Fruit fly (Drosophila melanogaster) whole organism, embryonic: ENCODE measurements around the gene CG8097.

Experiments
- Atf6 ChIP-seq: fragments of 200-800 bp; sonication (Bioruptor generic); IDR thresholded peaks from 2 replicates; pipeline ENCODE4 v1.3.6; 2022; ENCODE audit warnings: missing biosample characterization, missing genetic modification characterization
- Awh ChIP-seq: fragments of 200-800 bp; sonication (Bioruptor generic); IDR thresholded peaks from 2 replicates; pipeline ENCODE4, ENCODE4 v1.3.6; 2022; ENCODE audit warnings: missing biosample characterization, missing genetic modification characterization
- Bgb ChIP-seq: fragments of 200-800 bp; sonication (Bioruptor generic); IDR thresholded peaks from 2 replicates; pipeline ENCODE4 v1.3.6; 2022; ENCODE audit warnings: missing biosample characterization, missing genetic modification characterization; ENCODE audit not compliant: partially characterized antibody
- Bteb2 ChIP-seq: fragments of 200-800 bp; sonication (Bioruptor generic); optimal IDR thresholded peaks from 2 replicates; lab custom pipeline; 2016; ENCODE audit warnings: missing biosample characterization, missing genetic modification characterization
- CG11695 ChIP-seq: fragments of 200-800 bp; sonication (Bioruptor generic); IDR thresholded peaks from 3 replicates; pipeline ENCODE4 v1.3.6; 2022; ENCODE audit warnings: missing biosample characterization, missing genetic modification characterization
- CG12769 ChIP-seq: fragments of 200-800 bp; sonication (Bioruptor generic); optimal IDR thresholded peaks from 2 replicates; lab custom pipeline; 2019; ENCODE audit warnings: missing biosample characterization, mild to moderate bottlenecking, missing genetic modification characterization, moderate library complexity
- CG14441 ChIP-seq: fragments of 200-800 bp; sonication (Bioruptor generic); IDR thresholded peaks from 2 replicates; pipeline ENCODE4 v1.3.6; 2022; ENCODE audit warnings: missing biosample characterization, missing genetic modification characterization
- CG16863 ChIP-seq: fragments of 200-800 bp; sonication (Bioruptor generic); optimal IDR thresholded peaks from 3 replicates; lab custom pipeline; 2016; ENCODE audit warnings: missing biosample characterization, missing genetic modification characterization
- CG17385 ChIP-seq: fragments of 200-800 bp; sonication (Bioruptor generic); optimal IDR thresholded peaks from 3 replicates; lab custom pipeline; 2018; ENCODE audit warnings: missing biosample characterization, mild to moderate bottlenecking, missing genetic modification characterization
- CG17802 ChIP-seq: fragments of 200-800 bp; sonication (Bioruptor generic); optimal IDR thresholded peaks from 2 replicates; lab custom pipeline; 2018; ENCODE audit warnings: missing biosample characterization, mild to moderate bottlenecking, missing genetic modification characterization, moderate library complexity
- CG2199 ChIP-seq: fragments of 200-800 bp; sonication (Bioruptor generic); IDR thresholded peaks from 3 replicates; pipeline ENCODE4 v1.3.6; 2022; ENCODE audit warnings: missing biosample characterization, missing genetic modification characterization
- CG32532 ChIP-seq: fragments of 200-800 bp; sonication (Bioruptor generic); IDR thresholded peaks from 2 replicates; pipeline ENCODE4 v1.3.6; 2022; ENCODE audit warnings: missing biosample characterization, missing genetic modification characterization
- CG4328 ChIP-seq: fragments of 200-800 bp; sonication (Bioruptor generic); optimal IDR thresholded peaks from 3 replicates; lab custom pipeline; 2017; ENCODE audit warnings: missing biosample characterization, missing genetic modification reagents, missing genetic modification characterization
- CG43689 ChIP-seq: fragments of 200-800 bp; sonication (Bioruptor generic); IDR thresholded peaks from 2 replicates; pipeline ENCODE4 v1.3.6; 2022; ENCODE audit warnings: missing biosample characterization, missing genetic modification characterization
- CG5245 ChIP-seq: fragments of 200-800 bp; sonication (Bioruptor generic); optimal IDR thresholded peaks from 3 replicates; lab custom pipeline; 2016; ENCODE audit warnings: missing biosample characterization, missing genetic modification characterization
- CG6175 ChIP-seq: fragments of 200-800 bp; sonication (Bioruptor generic); IDR thresholded peaks from 3 replicates; pipeline ENCODE4 v1.3.6; 2022; ENCODE audit warnings: missing biosample characterization, missing genetic modification characterization
- CG6689 ChIP-seq: fragments of 200-800 bp; sonication (Bioruptor generic); IDR thresholded peaks from 2 replicates; pipeline ENCODE4 v1.3.6; 2022; ENCODE audit warnings: missing biosample characterization, missing genetic modification characterization
- CG8281 ChIP-seq: fragments of 200-800 bp; sonication (Bioruptor generic); optimal IDR thresholded peaks from 2 replicates; lab custom pipeline; 2018; ENCODE audit warnings: missing biosample characterization, mild to moderate bottlenecking, missing genetic modification characterization, moderate library complexity
- CG9437 ChIP-seq: fragments of 200-800 bp; sonication (Bioruptor generic); optimal IDR thresholded peaks from 2 replicates; lab custom pipeline; 2018; ENCODE audit warnings: missing biosample characterization, mild to moderate bottlenecking, missing genetic modification characterization
- Deaf1 ChIP-seq: fragments of 200-800 bp; optimal IDR thresholded peaks from 3 replicates; lab custom pipeline; 2019; ENCODE audit warnings: missing biosample characterization, mild to moderate bottlenecking, missing genetic modification characterization, moderate library complexity
- Dll ChIP-seq: fragments of 200-800 bp; sonication (Bioruptor generic); IDR thresholded peaks from 4 replicates; pipeline ENCODE4 v1.3.6; 2022; ENCODE audit warnings: missing biosample characterization, missing genetic modification characterization; ENCODE audit not compliant: partially characterized antibody
- Dref ChIP-seq: fragments of 200-800 bp; sonication (Bioruptor generic); IDR thresholded peaks from 2 replicates; pipeline ENCODE4 v1.3.6; 2022; ENCODE audit warnings: missing biosample characterization, missing genetic modification characterization
- Drgx ChIP-seq: fragments of 200-800 bp; sonication (Bioruptor generic); IDR thresholded peaks from 2 replicates; pipeline ENCODE4 v1.3.6; 2022; ENCODE audit warnings: missing biosample characterization, missing genetic modification characterization
- E2f2 ChIP-seq: fragments of 200-800 bp; sonication (Bioruptor generic); IDR thresholded peaks from 2 replicates; pipeline ENCODE4 v1.3.6; 2022; ENCODE audit warnings: missing biosample characterization, missing genetic modification characterization
- Hr39 ChIP-seq: fragments of >200 bp; optimal IDR thresholded peaks from 2 replicates; lab custom pipeline; 2017
- Jarid2 ChIP-seq: fragments of 200-800 bp; sonication (Bioruptor generic); optimal IDR thresholded peaks from 3 replicates; lab custom pipeline; 2017; ENCODE audit warnings: mild to moderate bottlenecking, missing biosample characterization, missing genetic modification reagents, missing genetic modification characterization
- Med ChIP-seq: fragments of 200-800 bp; sonication (Bioruptor generic); peaks from one replicate; lab custom pipeline; 2016; ENCODE audit warnings: missing biosample characterization, missing genetic modification characterization, mild to moderate bottlenecking, inconsistent platforms, moderate library complexity
- NFAT ChIP-seq: fragments of 200-800 bp; sonication (Bioruptor generic); IDR thresholded peaks from 2 replicates; pipeline ENCODE4 v1.3.6; 2022; ENCODE audit warnings: missing biosample characterization, missing genetic modification characterization
- Rfx ChIP-seq: fragments of 200-800 bp; sonication (Bioruptor generic); IDR thresholded peaks from 2 replicates; pipeline ENCODE4 v1.3.6; 2022; ENCODE audit warnings: missing biosample characterization, missing genetic modification characterization
- Spps ChIP-seq: fragments of 200-800 bp; sonication (Bioruptor generic); optimal IDR thresholded peaks from 2 replicates; lab custom pipeline; 2018; ENCODE audit warnings: missing biosample characterization, mild to moderate bottlenecking, missing genetic modification characterization
- Sry-δ ChIP-seq: fragments of 200-800 bp; sonication (Bioruptor generic); optimal IDR thresholded peaks from 2 replicates; lab custom pipeline; 2016; ENCODE audit warnings: missing biosample characterization, missing genetic modification characterization
- Trl ChIP-seq, 3 experiments: fragments of >200 bp in 2 of 3; fragments of 200-800 bp in 1 of 3; sonication (Bioruptor generic) in 1 of 3; optimal IDR thresholded peaks; 2 replicates in 1 of 3; 3 replicates in 2 of 3; lab custom pipeline; 2016 to 2017; ENCODE audit warnings: missing biosample characterization in 1 of 3, missing genetic modification characterization in 1 of 3
- ash1 ChIP-seq: fragments of 200-800 bp; sonication (Bioruptor generic); optimal IDR thresholded peaks from 2 replicates; lab custom pipeline; 2018; ENCODE audit warnings: missing biosample characterization, mild to moderate bottlenecking, missing genetic modification characterization
- bbx ChIP-seq: fragments of 200-800 bp; sonication (Bioruptor generic); IDR thresholded peaks from 2 replicates; pipeline ENCODE4 v1.3.6; 2022; ENCODE audit warnings: missing biosample characterization, missing genetic modification characterization; ENCODE audit not compliant: partially characterized antibody
- bigmax ChIP-seq: fragments of 200-800 bp; sonication (Bioruptor generic); optimal IDR thresholded peaks from 2 replicates; lab custom pipeline; 2018; ENCODE audit warnings: missing biosample characterization, mild to moderate bottlenecking, missing genetic modification characterization
- cg ChIP-seq: fragments of 200-800 bp; sonication (Bioruptor generic); optimal IDR thresholded peaks from 3 replicates; lab custom pipeline; 2019; ENCODE audit warnings: missing biosample characterization, mild to moderate bottlenecking, missing genetic modification characterization, moderate library complexity
- chinmo ChIP-seq: fragments of 200-800 bp; sonication (Bioruptor generic); IDR thresholded peaks from 4 replicates; pipeline ENCODE4 v1.3.6; 2022; ENCODE audit warnings: missing biosample characterization, missing genetic modification characterization; ENCODE audit not compliant: partially characterized antibody
- crol ChIP-seq: fragments of 200-800 bp; sonication (Bioruptor generic); IDR thresholded peaks from 2 replicates; pipeline ENCODE4 v1.3.6; 2022; ENCODE audit warnings: missing biosample characterization, missing genetic modification characterization
- fu2 ChIP-seq: fragments of 200-800 bp; sonication (Bioruptor generic); optimal IDR thresholded peaks from 2 replicates; lab custom pipeline; 2016; ENCODE audit warnings: missing biosample characterization, missing genetic modification characterization
- hbn ChIP-seq: fragments of 200-800 bp; sonication (Bioruptor generic); IDR thresholded peaks from 2 replicates; pipeline ENCODE4 v1.3.6; 2022; ENCODE audit warnings: missing biosample characterization, missing genetic modification characterization; ENCODE audit not compliant: partially characterized antibody
- her ChIP-seq: fragments of 200-800 bp; sonication (Bioruptor generic); optimal IDR thresholded peaks from 2 replicates; lab custom pipeline; 2016; ENCODE audit warnings: missing biosample characterization, missing genetic modification characterization
- lab ChIP-seq: fragments of 200-800 bp; sonication (Bioruptor generic); optimal IDR thresholded peaks from 3 replicates; lab custom pipeline; 2017; ENCODE audit warnings: missing biosample characterization, missing genetic modification characterization, mild to moderate bottlenecking, moderate library complexity, missing genetic modification reagents
- onecut ChIP-seq: fragments of 200-800 bp; sonication (Bioruptor generic); IDR thresholded peaks from 2 replicates; pipeline ENCODE4 v1.3.6; 2022; ENCODE audit warnings: missing biosample characterization, missing genetic modification characterization
- sens ChIP-seq: fragments of 200-800 bp; sonication (Bioruptor generic); peaks from one replicate; lab custom pipeline; 2016; ENCODE audit warnings: missing biosample characterization, missing genetic modification characterization
- sna ChIP-seq: fragments of 200-800 bp; sonication (Bioruptor generic); IDR thresholded peaks from 2 replicates; pipeline ENCODE4 v1.3.6; 2022; ENCODE audit warnings: missing biosample characterization, missing genetic modification characterization; ENCODE audit not compliant: partially characterized antibody
- sr ChIP-seq: fragments of 200-800 bp; sonication (Bioruptor generic); IDR thresholded peaks from 3 replicates; pipeline ENCODE4 v1.3.6; 2022; ENCODE audit warnings: missing biosample characterization, missing genetic modification characterization
- tx ChIP-seq: fragments of 200-800 bp; sonication (Bioruptor generic); optimal IDR thresholded peaks from 2 replicates; lab custom pipeline; 2016; ENCODE audit warnings: missing biosample characterization, missing genetic modification characterization
- vfl ChIP-seq: fragments of 200-800 bp; sonication (Bioruptor generic); optimal IDR thresholded peaks from 2 replicates; lab custom pipeline; 2016; ENCODE audit warnings: missing biosample characterization, missing genetic modification characterization
- vvl ChIP-seq: fragments of 200-800 bp; sonication (Bioruptor generic); IDR thresholded peaks from 2 replicates; pipeline ENCODE4 v1.3.6; 2022; ENCODE audit warnings: missing biosample characterization, missing genetic modification characterization
- yki ChIP-seq: fragments of >200 bp; optimal IDR thresholded peaks from 3 replicates; lab custom pipeline; 2018

The CG8097 gene

dm6 chrX:15633313-15633727, 50.4 kb downstream of the CG8097 start, which contains the start of gene sog (continued):
- TF ChIP-seq chinmo (GFP tag; lab: Robert Waterston, UW): peak; percentile 66; the same call in 1 of the 4 replicates
- TF ChIP-seq CG17802 (tag; lab: Kevin White, UChicago): no peak
- TF ChIP-seq CG12769 (tag; lab: Kevin White, UChicago): peak; percentile 79
- TF ChIP-seq fu2: no peak
- TF ChIP-seq CG16863 (GFP tag; lab: Kevin White, UChicago): no peak
- no peak for TF ChIP-seq Bteb2
- TF ChIP-seq Rfx (GFP tag; lab: Robert Waterston, UW): peak; percentile 56
- TF ChIP-seq E2f2: peak; percentile 72
- peak; percentile 15 for TF ChIP-seq Sry-δ
- TF ChIP-seq tx: no peak
- peak; percentile 71 for TF ChIP-seq yki
- TF ChIP-seq ash1 (GFP tag; lab: Kevin White, UChicago): no peak
- TF ChIP-seq vfl: no peak
- peak; percentile 25; the same call in 1 of the 2 replicates for TF ChIP-seq NFAT
- TF ChIP-seq CG43689 (GFP tag; lab: Robert Waterston, UW): no peak
- TF ChIP-seq Drgx (GFP tag; lab: Robert Waterston, UW): 0 out of 2 replicates have a peak, but pooled peaks have one; percentile 20
- TF ChIP-seq Atf6: 0 out of 2 replicates have a peak, but pooled peaks have one; percentile 16
- TF ChIP-seq bigmax (GFP tag; lab: Kevin White, UChicago): no peak
- peak; percentile 85 to 96 for TF ChIP-seq Trl (optimal IDR thresholded peaks at IDR 0.05; lab: Kevin White, UChicago)
- no peak for TF ChIP-seq Trl (GFP tag; optimal IDR thresholded peaks at IDR 0.05; lab: Kevin White, UChicago)
- TF ChIP-seq Deaf1 (tag; lab: Kevin White, UChicago): peak; percentile 48
- TF ChIP-seq Awh (GFP tag; lab: Robert Waterston, UW): 0 out of 2 replicates have a peak, but pooled peaks have one; percentile 12
- TF ChIP-seq Jarid2 (GFP tag; lab: Kevin White, UChicago): peak; percentile 70
- peak; percentile 54 for TF ChIP-seq Dref
- TF ChIP-seq vvl: peak; percentile 47; the same call in 1 of the 2 replicates
- TF ChIP-seq CG32532: peak; percentile 73
- peak; percentile 31 for TF ChIP-seq CG9437 (GFP tag; lab: Kevin White, UChicago)
- peak; percentile 21; the same call in 1 of the 2 replicates for TF ChIP-seq hbn (GFP tag; lab: Robert Waterston, UW)
- TF ChIP-seq sens (GFP tag; lab: Kevin White, UChicago): peak; percentile 54
- TF ChIP-seq Hr39 (lab: Kevin White, UChicago): no peak
- TF ChIP-seq lab (GFP tag; lab: Kevin White, UChicago): peak; percentile 22
- TF ChIP-seq sr: peak; percentile 87
- no peak for TF ChIP-seq CG5245 (GFP tag; lab: Kevin White, UChicago)
- TF ChIP-seq CG2199 (GFP tag; lab: Robert Waterston, UW): no peak
- TF ChIP-seq CG11695 (GFP tag; lab: Robert Waterston, UW): 0 out of 3 replicates have a peak, but pooled peaks have one; percentile 16
- TF ChIP-seq CG14441 (GFP tag; lab: Robert Waterston, UW): no peak
- TF ChIP-seq CG8281 (tag; lab: Kevin White, UChicago): no peak
- TF ChIP-seq cg (GFP tag; lab: Kevin White, UChicago): peak; percentile 42
- TF ChIP-seq CG6689 (GFP tag; lab: Robert Waterston, UW): 0 out of 2 replicates have a peak, but pooled peaks have one; percentile 27
- peak; percentile 42; the same call in 1 of the 2 replicates for TF ChIP-seq sna (GFP tag; lab: Robert Waterston, UW)
- TF ChIP-seq Spps (tag; lab: Kevin White, UChicago): no peak
- TF ChIP-seq crol (GFP tag; lab: Robert Waterston, UW): peak; percentile 90
- TF ChIP-seq Bgb (GFP tag; lab: Robert Waterston, UW): 0 out of 2 replicates have a peak, but pooled peaks have one; percentile 33
- TF ChIP-seq onecut (GFP tag; lab: Robert Waterston, UW): 0 out of 2 replicates have a peak, but pooled peaks have one; percentile 6
- TF ChIP-seq bbx (GFP tag; lab: Robert Waterston, UW): 0 out of 2 replicates have a peak, but pooled peaks have one; percentile 17
- peak; percentile 1 for TF ChIP-seq her (GFP tag; lab: Kevin White, UChicago)
- peak; percentile 55; the same call in 1 of the 3 replicates for TF ChIP-seq CG6175 (GFP tag; lab: Robert Waterston, UW)
- peak; percentile 33; the same call in 2 of the 4 replicates for TF ChIP-seq Dll (GFP tag; lab: Robert Waterston, UW)
- peak; percentile 27 for TF ChIP-seq CG17385
- no peak for TF ChIP-seq CG4328 (GFP tag; lab: Kevin White, UChicago)
- peak; percentile 72 for TF ChIP-seq Med
